Fruit fly (Drosophila melanogaster) whole organism, embryonic: ENCODE data around the gene mRpL16.

Source experiments
- CG12236 ChIP-seq: fragments of 200-800 bp; sonication (Bioruptor generic); optimal IDR thresholded peaks from 2 replicates; lab custom pipeline; 2016; ENCODE audit warnings: missing biosample characterization, missing genetic modification characterization
- CG1602 ChIP-seq: fragments of 200-800 bp; sonication (Bioruptor generic); optimal IDR thresholded peaks from 3 replicates; lab custom pipeline; 2016; ENCODE audit warnings: missing biosample characterization, missing genetic modification characterization
- CG5245 ChIP-seq: fragments of 200-800 bp; sonication (Bioruptor generic); optimal IDR thresholded peaks from 3 replicates; lab custom pipeline; 2016; ENCODE audit warnings: missing biosample characterization, missing genetic modification characterization
- E2f1 ChIP-seq: fragments of 200-800 bp; sonication (Bioruptor generic); IDR thresholded peaks from 2 replicates; pipeline ENCODE4 v1.3.6; 2022; ENCODE audit warnings: missing biosample characterization, missing genetic modification characterization
- Hr39 ChIP-seq: fragments of >200 bp; optimal IDR thresholded peaks from 2 replicates; lab custom pipeline; 2017
- MESR4 ChIP-seq: fragments of 200-800 bp; sonication (Bioruptor generic); optimal IDR thresholded peaks from 2 replicates; lab custom pipeline; 2018; ENCODE audit warnings: missing biosample characterization, mild to moderate bottlenecking, missing genetic modification characterization, moderate library complexity
- hb ChIP-seq: fragments of 200-800 bp; sonication (Bioruptor generic); IDR thresholded peaks from 3 replicates; pipeline ENCODE4 v1.3.6; 2022; ENCODE audit warnings: missing biosample characterization, missing genetic modification characterization; ENCODE audit not compliant: partially characterized antibody
- insv ChIP-seq, 2 experiments: fragments of 200-800 bp; sonication (Bioruptor generic); optimal IDR thresholded peaks; 3 replicates each; lab custom pipeline; 2016 to 2018; ENCODE audit warnings: missing biosample characterization in 2 of 2, missing genetic modification characterization in 2 of 2
- jigr1 ChIP-seq: fragments of 200-800 bp; sonication (Bioruptor generic); IDR thresholded peaks from 3 replicates; pipeline ENCODE4 v1.3.6; 2022; ENCODE audit warnings: missing biosample characterization, missing genetic modification characterization
- kah ChIP-seq: fragments of 200-800 bp; sonication (Bioruptor generic); optimal IDR thresholded peaks from 2 replicates; lab custom pipeline; 2018; ENCODE audit warnings: missing biosample characterization, mild to moderate bottlenecking, missing genetic modification characterization
- pan ChIP-seq, 4 experiments: fragments of >200 bp in 3 of 4; fragments of 200-800 bp in 1 of 4; sonication (Bioruptor generic) in 1 of 4; optimal IDR thresholded peaks in 3 of 4; IDR thresholded peaks in 1 of 4; 2 replicates each; pipeline versions ENCODE4 v1.3.6 to Lab custom; 2017 to 2022; ENCODE audit warnings: missing biosample characterization in 2 of 4, missing genetic modification characterization in 2 of 4, mixed read lengths in 1 of 4
- sens-2 ChIP-seq: fragments of 200-800 bp; sonication (Bioruptor generic); IDR thresholded peaks from 2 replicates; pipeline ENCODE4 v1.3.6; 2022; ENCODE audit warnings: missing biosample characterization, missing genetic modification characterization
- wdn ChIP-seq: fragments of 200-800 bp; sonication (Bioruptor generic); IDR thresholded peaks from 2 replicates; pipeline ENCODE4 v1.3.6; 2022; ENCODE audit warnings: missing biosample characterization, missing genetic modification characterization

dm6 chrX:1847735-1848134, 42.3 kb upstream of the mRpL16 start:
- TF ChIP-seq insv (GFP tag; optimal IDR thresholded peaks at IDR 0.05; lab: Kevin White, UChicago) (no peak), MESR4 (GFP tag; lab: Kevin White, UChicago) (no peak), pan (optimal IDR thresholded peaks at IDR 0.05; lab: Kevin White, UChicago) (no peak), pan (GFP tag; optimal IDR thresholded peaks at IDR 0.05 in 1 of 2, IDR thresholded peaks at IDR 0.05 in 1 of 2) (no peak), E2f1 (GFP tag; lab: Robert Waterston, UW) (no peak), jigr1 (GFP tag; lab: Robert Waterston, UW) (no peak), hb (no peak), sens-2 (GFP tag; lab: Robert Waterston, UW) (no peak), CG12236 (GFP tag; lab: Kevin White, UChicago) (no peak), Hr39 (lab: Kevin White, UChicago) (no peak), CG1602 (GFP tag; lab: Kevin White, UChicago) (no peak), wdn (GFP tag; lab: Robert Waterston, UW) (no peak), kah (GFP tag; lab: Kevin White, UChicago) (no peak), CG5245 (GFP tag; lab: Kevin White, UChicago) (no peak)
